Worm (Caenorhabditis elegans) whole organism, L4 larva: ENCODE results near the gene spe-43.

Source experiments
- D1046.2 ChIP-seq: fragments of 200-800 bp; sonication (Bioruptor generic); IDR thresholded peaks from 2 replicates; pipeline ENCODE4 v1.3.6; 2022; ENCODE audit warnings: missing genetic modification characterization, missing compliant biosample characterization
- F49E8.2 ChIP-seq: sonication (generic microtip); optimal IDR thresholded peaks from 2 replicates; lab custom pipeline; 2016; ENCODE audit warnings: missing compliant biosample characterization, mild to moderate bottlenecking, missing genetic modification characterization, borderline replicate concordance
- T26A8.4 ChIP-seq: fragments of 200-800 bp; sonication (Bioruptor generic); IDR thresholded peaks from 2 replicates; pipeline ENCODE4 v1.3.6; 2022; ENCODE audit warnings: missing genetic modification characterization, missing compliant biosample characterization
- Y48G9A.11 ChIP-seq: fragments of 200-800 bp; sonication (Bioruptor generic); IDR thresholded peaks from 2 replicates; pipeline ENCODE4 v1.3.6; 2022; ENCODE audit warnings: missing genetic modification reagents, missing genetic modification characterization, missing compliant biosample characterization
- aha-1 ChIP-seq: fragments of 150-350 bp; peaks from one replicate; lab custom pipeline; 2014; ENCODE audit warnings: missing biosample characterization, missing genetic modification characterization
- ama-1 ChIP-seq: fragments of 150-350 bp; optimal IDR thresholded peaks from 2 replicates; lab custom pipeline; 2014; ENCODE audit warnings: inconsistent platforms, mixed read lengths
- arid-1 ChIP-seq: fragments of 200-800 bp; sonication (Bioruptor generic); conservative IDR thresholded peaks from 2 replicates; pipeline ENCODE4 v1.3.6; 2022; ENCODE audit warnings: missing genetic modification reagents, missing genetic modification characterization, missing compliant biosample characterization
- ceh-20 ChIP-seq: fragments of 200-800 bp; sonication (Bioruptor generic); IDR thresholded peaks from 2 replicates; pipeline ENCODE4 v1.3.6; 2022; ENCODE audit warnings: missing genetic modification reagents, missing genetic modification characterization, missing compliant biosample characterization
- ceh-28 ChIP-seq: fragments of 150-350 bp; optimal IDR thresholded peaks from 2 replicates; lab custom pipeline; 2014; ENCODE audit warnings: missing biosample characterization, missing genetic modification reagents, missing genetic modification characterization
- ceh-82 ChIP-seq: sonication (generic microtip); optimal IDR thresholded peaks from 2 replicates; lab custom pipeline; 2017; ENCODE audit warnings: missing biosample characterization, missing genetic modification characterization
- ces-1 ChIP-seq: fragments of 150-350 bp; sonication (generic microtip); optimal IDR thresholded peaks from 4 replicates; lab custom pipeline; 2014; ENCODE audit warnings: missing biosample characterization, missing genetic modification reagents, missing genetic modification characterization
- daf-12 ChIP-seq: fragments of 150-350 bp; optimal IDR thresholded peaks from 2 replicates; lab custom pipeline; 2014; ENCODE audit warnings: missing biosample characterization, missing genetic modification reagents, missing genetic modification characterization
- daf-16 ChIP-seq, 3 experiments: sonication (generic microtip); optimal IDR thresholded peaks; 2 replicates each; lab custom pipeline; 2016 to 2017; ENCODE audit warnings: missing genetic modification characterization in 3 of 3, missing genetic modification reagents in 3 of 3, mild to moderate bottlenecking in 2 of 3, missing compliant biosample characterization in 2 of 3, missing biosample characterization in 1 of 3, moderate library complexity in 1 of 3
- dmd-8 ChIP-seq: fragments of 200-800 bp; sonication (Bioruptor generic); IDR thresholded peaks from 2 replicates; pipeline ENCODE4 v1.3.6; 2022; ENCODE audit warnings: missing genetic modification characterization, missing compliant biosample characterization
- dpl-1 ChIP-seq: fragments of 150-350 bp; optimal IDR thresholded peaks from 2 replicates; lab custom pipeline; 2014; ENCODE audit warnings: missing biosample characterization, missing genetic modification reagents, missing genetic modification characterization
- duxl-1 ChIP-seq: sonication (generic microtip); optimal IDR thresholded peaks from 2 replicates; lab custom pipeline; 2016; ENCODE audit warnings: mild to moderate bottlenecking, missing genetic modification characterization, moderate library complexity, missing compliant biosample characterization; ENCODE audit not compliant: poor library complexity
- dve-1 ChIP-seq: sonication (generic microtip); optimal IDR thresholded peaks from 2 replicates; lab custom pipeline; 2017; ENCODE audit warnings: antibody characterized with exemption, mild to moderate bottlenecking, missing genetic modification characterization, missing compliant biosample characterization; ENCODE audit not compliant: insufficient read depth
- egl-27 ChIP-seq: sonication (generic microtip); optimal IDR thresholded peaks from 3 replicates; lab custom pipeline; 2017; ENCODE audit warnings: missing biosample characterization, missing genetic modification reagents, missing genetic modification characterization
- gei-8 ChIP-seq: fragments of 200-800 bp; sonication (Bioruptor generic); optimal IDR thresholded peaks from 2 replicates; lab custom pipeline; 2018; ENCODE audit warnings: mild to moderate bottlenecking, missing genetic modification characterization, missing compliant biosample characterization
- hif-1 ChIP-seq, 2 experiments: sonication (generic microtip); optimal IDR thresholded peaks; 2 replicates each; lab custom pipeline; 2016 to 2017; ENCODE audit warnings: missing compliant biosample characterization in 2 of 2, missing genetic modification characterization in 2 of 2, missing genetic modification reagents in 2 of 2, missing genotype in 2 of 2, mild to moderate bottlenecking in 1 of 2
- hlh-11 ChIP-seq: fragments of 200-800 bp; sonication (Bioruptor generic); optimal IDR thresholded peaks from 2 replicates; lab custom pipeline; 2018; ENCODE audit warnings: mild to moderate bottlenecking, missing genetic modification characterization, missing compliant biosample characterization
- hlh-30 ChIP-seq: sonication (generic microtip); optimal IDR thresholded peaks from 2 replicates; lab custom pipeline; 2017; ENCODE audit warnings: antibody characterized with exemption, mild to moderate bottlenecking, missing genetic modification characterization, missing compliant biosample characterization; ENCODE audit not compliant: insufficient read depth
- jun-1 ChIP-seq: fragments of 150-350 bp; optimal IDR thresholded peaks from 2 replicates; lab custom pipeline; 2014; ENCODE audit warnings: missing biosample characterization, missing genetic modification reagents, missing genetic modification characterization
- lim-7 ChIP-seq: fragments of 200-800 bp; sonication (Bioruptor generic); IDR thresholded peaks from 2 replicates; pipeline ENCODE4 v1.3.6; 2022; ENCODE audit warnings: missing genetic modification characterization, missing compliant biosample characterization
- lin-38 ChIP-seq: fragments of 200-800 bp; sonication (Bioruptor generic); IDR thresholded peaks from 2 replicates; pipeline ENCODE4 v1.3.6; 2022; ENCODE audit warnings: missing genetic modification reagents, missing genetic modification characterization, missing compliant biosample characterization
- lin-39 ChIP-seq: fragments of 150-350 bp; optimal IDR thresholded peaks from 2 replicates; lab custom pipeline; 2014; ENCODE audit warnings: missing biosample characterization, missing genetic modification reagents, missing genetic modification characterization
- lsy-2 ChIP-seq, 2 experiments: fragments of 150-350 bp in 1 of 2; sonication (generic microtip) in 1 of 2; optimal IDR thresholded peaks; 2 replicates each; lab custom pipeline; 2014 to 2017; ENCODE audit warnings: missing biosample characterization in 2 of 2, missing genetic modification characterization in 2 of 2
- mes-2 ChIP-seq: sonication (generic microtip); optimal IDR thresholded peaks from 2 replicates; lab custom pipeline; 2016; ENCODE audit warnings: missing genotype, mild to moderate bottlenecking, missing genetic modification characterization, missing compliant biosample characterization; ENCODE audit not compliant: poor library complexity, severe bottlenecking
- nhr-11 ChIP-seq: fragments of 150-350 bp; optimal IDR thresholded peaks from 2 replicates; lab custom pipeline; 2014; ENCODE audit warnings: missing biosample characterization, missing genetic modification characterization
- nhr-111 ChIP-seq: fragments of 200-800 bp; sonication (Bioruptor generic); optimal IDR thresholded peaks from 2 replicates; lab custom pipeline; 2018; ENCODE audit warnings: mild to moderate bottlenecking, missing genetic modification characterization, missing compliant biosample characterization
- nhr-25 ChIP-seq: sonication (generic microtip); optimal IDR thresholded peaks from 2 replicates; lab custom pipeline; 2017; ENCODE audit warnings: missing genetic modification characterization, mild to moderate bottlenecking, missing compliant biosample characterization, antibody characterized with exemption, moderate library complexity, borderline replicate concordance; ENCODE audit not compliant: insufficient read depth
- nhr-28 ChIP-seq: fragments of 150-350 bp; optimal IDR thresholded peaks from 2 replicates; lab custom pipeline; 2014; ENCODE audit warnings: missing biosample characterization, missing genetic modification characterization
- nhr-6 ChIP-seq: fragments of 150-350 bp; optimal IDR thresholded peaks from 2 replicates; lab custom pipeline; 2014; ENCODE audit warnings: missing biosample characterization, missing genetic modification characterization
- nhr-77 ChIP-seq: fragments of 150-350 bp; optimal IDR thresholded peaks from 2 replicates; lab custom pipeline; 2014; ENCODE audit warnings: missing biosample characterization, missing genetic modification characterization
- pha-4 ChIP-seq, 2 experiments: fragments of 150-350 bp in 1 of 2; fragments of 200-800 bp in 1 of 2; sonication (Bioruptor generic) in 1 of 2; IDR thresholded peaks in 1 of 2; optimal IDR thresholded peaks in 1 of 2; 2 replicates each; pipeline versions ENCODE4 v1.3.6 to Lab custom; 2014 to 2022; ENCODE audit warnings: missing genetic modification characterization in 2 of 2, missing genetic modification reagents in 2 of 2, missing biosample characterization in 1 of 2, missing compliant biosample characterization in 1 of 2
- rbr-2 ChIP-seq: sonication (generic microtip); optimal IDR thresholded peaks from 2 replicates; lab custom pipeline; 2016; ENCODE audit warnings: missing genotype, missing genetic modification characterization, missing compliant biosample characterization
- tag-97 ChIP-seq: fragments of 200-800 bp; sonication (Bioruptor generic); IDR thresholded peaks from 2 replicates; pipeline ENCODE4 v1.3.6; 2022; ENCODE audit warnings: missing genetic modification characterization, missing compliant biosample characterization
- tra-1 ChIP-seq: fragments of 200-800 bp; sonication (Bioruptor generic); IDR thresholded peaks from 2 replicates; pipeline ENCODE4 v1.3.6; 2022; ENCODE audit warnings: missing genetic modification reagents, missing genetic modification characterization, missing compliant biosample characterization
- unc-130 ChIP-seq: sonication (generic microtip); optimal IDR thresholded peaks from 2 replicates; lab custom pipeline; 2016; ENCODE audit warnings: missing genetic modification reagents, missing genetic modification characterization, missing compliant biosample characterization
- zfp-2 ChIP-seq: sonication (generic microtip); optimal IDR thresholded peaks from 2 replicates; lab custom pipeline; 2016; ENCODE audit warnings: mild to moderate bottlenecking, missing genetic modification characterization, missing compliant biosample characterization
- ztf-7 ChIP-seq: fragments of 150-350 bp; optimal IDR thresholded peaks from 2 replicates; lab custom pipeline; 2014; ENCODE audit warnings: missing biosample characterization, missing genetic modification characterization

spe-43 gene

ce11 chrIV:13096778-13097177 is 45.4 kb downstream of the spe-43 start:
- TF ChIP-seq daf-12 (tag; lab: Kevin White, UChicago) (no peak), unc-130 (GFP tag; lab: Kevin White, UChicago) (peak; percentile 26), hif-1 (tag; optimal IDR thresholded peaks at IDR 0.05; lab: Kevin White, UChicago) (no peak), dmd-8 (GFP tag; lab: Robert Waterston, UW) (no peak), tra-1 (GFP tag; lab: Robert Waterston, UW) (no peak), lin-38 (GFP tag; lab: Robert Waterston, UW) (peak; percentile 62), nhr-6 (tag; lab: Kevin White, UChicago) (no peak), hlh-11 (tag; lab: Kevin White, UChicago) (no peak), daf-16 (GFP tag; optimal IDR thresholded peaks at IDR 0.05; lab: Kevin White, UChicago) (no peak), daf-16 (tag; optimal IDR thresholded peaks at IDR 0.05; lab: Kevin White, UChicago) (peak; percentile 37), F49E8.2 (tag; lab: Kevin White, UChicago) (peak; percentile 44), arid-1 (GFP tag; lab: Robert Waterston, UW) (no peak), ceh-20 (GFP tag; lab: Robert Waterston, UW) (no peak), lsy-2 (tag; optimal IDR thresholded peaks at IDR 0.05; lab: Kevin White, UChicago) (no peak), aha-1 (tag; lab: Kevin White, UChicago) (no peak)
- TF ChIP-seq, all 104 proteins: peak for 4

- TF ChIP-seq lin-38 (GFP tag; lab: Robert Waterston, UW), result 0 out of 2 replicates have a peak, but pooled peaks have one; percentile 15
- no peak for TF ChIP-seq Y48G9A.11
Observed at ce11 chrIV:13095462-13095861, 46.7 kb downstream of the spe-43 start, which contains the start of gene rfc-3. TSS of gene rfc-3 (plus strand) at chrIV:13095762.

ce11 chrIV:13093677-13094076 is 48.5 kb downstream of the spe-43 start, which contains the start of the genes prcc-1 and C39E9.12:
TSS of gene prcc-1 (minus strand) at chrIV:13093795.
TSS of gene C39E9.12 (plus strand) at chrIV:13094007.
- TF ChIP-seq mes-2 (tag; lab: Kevin White, UChicago), result peak; percentile 82
- peak; percentile 90 for TF ChIP-seq dpl-1 (GFP tag; lab: Kevin White, UChicago)
- peak; percentile 80 for TF ChIP-seq unc-130 (GFP tag; lab: Kevin White, UChicago)
- no peak for TF ChIP-seq jun-1 (tag; lab: Kevin White, UChicago)
- TF ChIP-seq nhr-77 (tag; lab: Kevin White, UChicago), result peak; percentile 19
- no peak for TF ChIP-seq zfp-2 (tag; lab: Kevin White, UChicago)
- peak; percentile 94 for TF ChIP-seq lin-38 (GFP tag; lab: Robert Waterston, UW)
- TF ChIP-seq nhr-28 (tag; lab: Kevin White, UChicago), result peak; percentile 60
- TF ChIP-seq duxl-1 (tag; lab: Kevin White, UChicago), result no peak
- peak; percentile 53 for TF ChIP-seq dve-1 (tag; lab: Kevin White, UChicago)
- TF ChIP-seq ama-1 (lab: Kevin White, UChicago), result peak; percentile 4
- no peak for TF ChIP-seq nhr-25 (tag; lab: Kevin White, UChicago)
- TF ChIP-seq rbr-2 (tag; lab: Kevin White, UChicago), result peak; percentile 10
- no peak for TF ChIP-seq daf-16 (GFP tag; optimal IDR thresholded peaks at IDR 0.05; lab: Kevin White, UChicago)
- TF ChIP-seq daf-16 (tag; optimal IDR thresholded peaks at IDR 0.05; lab: Kevin White, UChicago), result peak; percentile 70
- TF ChIP-seq lsy-2 (tag; optimal IDR thresholded peaks at IDR 0.05; lab: Kevin White, UChicago), result peak in 1 of 2 experiments; percentile 88
- TF ChIP-seq ceh-28 (tag; lab: Kevin White, UChicago), result no peak
- peak; percentile 76 for TF ChIP-seq nhr-6 (tag; lab: Kevin White, UChicago)
- TF ChIP-seq pha-4 (GFP tag; IDR thresholded peaks at IDR 0.05; lab: Robert Waterston, UW), result no peak
- TF ChIP-seq pha-4 (tag; optimal IDR thresholded peaks at IDR 0.05; lab: Kevin White, UChicago), result peak; percentile 25
- peak; percentile 53 for TF ChIP-seq hlh-30 (tag; lab: Kevin White, UChicago)
- peak; percentile 68 for TF ChIP-seq nhr-11 (tag; lab: Kevin White, UChicago)
- TF ChIP-seq, all 104 proteins: peak for 15

ce11 chrIV:13090967-13091366 is 51.2 kb downstream of the spe-43 start, which contains the start of gene col-132:
TSS of gene col-132 (minus strand) at chrIV:13091067.
- TF ChIP-seq tra-1 (GFP tag; lab: Robert Waterston, UW) (no peak), duxl-1 (tag; lab: Kevin White, UChicago) (no peak), ces-1 (GFP tag; lab: Kevin White, UChicago) (no peak), lin-39 (tag; lab: Kevin White, UChicago) (no peak), lim-7 (no peak), nhr-111 (GFP tag; lab: Kevin White, UChicago) (no peak), ceh-82 (tag; lab: Kevin White, UChicago) (no peak), lin-38 (GFP tag; lab: Robert Waterston, UW) (no peak), egl-27 (no peak), T26A8.4 (GFP tag; lab: Robert Waterston, UW) (no peak), gei-8 (GFP tag; lab: Kevin White, UChicago) (no peak), D1046.2 (GFP tag; lab: Robert Waterston, UW) (no peak), ztf-7 (tag; lab: Kevin White, UChicago) (no peak), tag-97 (GFP tag; lab: Robert Waterston, UW) (no peak)
